Fruit fly (Drosophila melanogaster): ENCODE results near the gene Prx2.

Gene Prx2

dm6 chrX:13345327-13345726 lies 15.7 kb downstream of the Prx2 start (continued):
- TF ChIP-seq CG8319 (GFP tag; optimal IDR thresholded peaks at IDR 0.05) = no peak
- TF ChIP-seq CG4318 (GFP tag; optimal IDR thresholded peaks at IDR 0.05) = peak; percentile 27
- no peak for TF ChIP-seq Lpt (GFP tag; optimal IDR thresholded peaks at IDR 0.05)
- TF ChIP-seq vri (GFP tag; optimal IDR thresholded peaks at IDR 0.05) = no peak
- TF ChIP-seq Smox (GFP tag; optimal IDR thresholded peaks at IDR 0.05) = no peak
- TF ChIP-seq fd85E (GFP tag; optimal IDR thresholded peaks at IDR 0.05) = no peak
- no peak for TF ChIP-seq CG34406 (GFP tag; optimal IDR thresholded peaks at IDR 0.05)
- TF ChIP-seq Hr4 (GFP tag; optimal IDR thresholded peaks at IDR 0.05) = no peak
- TF ChIP-seq Eip93F (GFP tag; optimal IDR thresholded peaks at IDR 0.05) = no peak
- peak; percentile 21; the same call in 1 of the 3 replicates for TF ChIP-seq eg (GFP tag; IDR thresholded peaks at IDR 0.05)
- no peak for TF ChIP-seq svp (GFP tag)
- no peak for TF ChIP-seq Ets21C (GFP tag; optimal IDR thresholded peaks at IDR 0.05)
- TF ChIP-seq Ets96B (tag; optimal IDR thresholded peaks at IDR 0.05) = peak; percentile 58
- no peak for TF ChIP-seq Blimp-1 (GFP tag; optimal IDR thresholded peaks at IDR 0.05)
- no peak for TF ChIP-seq fd59A (GFP tag; optimal IDR thresholded peaks at IDR 0.05)
- no peak for TF ChIP-seq CG1621 (tag; optimal IDR thresholded peaks at IDR 0.05)
- TF ChIP-seq CG6854 (GFP tag; optimal IDR thresholded peaks at IDR 0.05) = no peak
- TF ChIP-seq CG32006 (GFP tag; optimal IDR thresholded peaks at IDR 0.05) = peak; percentile 60
- TF ChIP-seq spab (GFP tag; optimal IDR thresholded peaks at IDR 0.05) = peak; percentile 31
- TF ChIP-seq Gug (GFP tag; IDR thresholded peaks at IDR 0.05) = no peak
- no peak for TF ChIP-seq salr (GFP tag; optimal IDR thresholded peaks at IDR 0.05)
- no peak for TF ChIP-seq CG6792 (GFP tag; optimal IDR thresholded peaks at IDR 0.05)
- TF ChIP-seq CG6163 (GFP tag; IDR thresholded peaks at IDR 0.05) = no peak
- no peak for TF ChIP-seq CG7368 (GFP tag; optimal IDR thresholded peaks at IDR 0.05)
- TF ChIP-seq CG6276 (GFP tag; optimal IDR thresholded peaks at IDR 0.05) = peak; percentile 41
- no peak for TF ChIP-seq CG31627 (GFP tag; optimal IDR thresholded peaks at IDR 0.05)
- TF ChIP-seq net (GFP tag; optimal IDR thresholded peaks at IDR 0.05) = no peak
- TF ChIP-seq Hr39 (GFP tag; optimal IDR thresholded peaks at IDR 0.05) = no peak

dm6 chrX:13346998-13347397 lies 17.4 kb downstream of the Prx2 start:
- no peak for TF ChIP-seq fkh (GFP tag; optimal IDR thresholded peaks at IDR 0.05)
- no peak for TF ChIP-seq Eip93F (GFP tag; optimal IDR thresholded peaks at IDR 0.05)
- no peak for TF ChIP-seq CG32006 (GFP tag; optimal IDR thresholded peaks at IDR 0.05)
- TF ChIP-seq Ets96B (tag; optimal IDR thresholded peaks at IDR 0.05) = no peak
- TF ChIP-seq CG11762 (GFP tag; optimal IDR thresholded peaks at IDR 0.05; ENCODE audit: insufficient read depth) = no peak
- TF ChIP-seq Met (GFP tag; optimal IDR thresholded peaks at IDR 0.05) = no peak
- TF ChIP-seq pdm3 (GFP tag; optimal IDR thresholded peaks at IDR 0.05) = no peak

dm6 chrX:13358240-13358799 lies 28.7 kb downstream of the Prx2 start:
- TF ChIP-seq Eip78C (GFP tag) (peak; percentile 37), svp (GFP tag) (no peak)

- peak; percentile 45 for TF ChIP-seq Eip78C (GFP tag)
- TF ChIP-seq CG11902 (GFP tag; optimal IDR thresholded peaks at IDR 0.05) = no peak
- no peak for TF ChIP-seq Sox102F (GFP tag; optimal IDR thresholded peaks at IDR 0.05)
- TF ChIP-seq Hr38 (GFP tag; optimal IDR thresholded peaks at IDR 0.05) = no peak
Observed at dm6 chrX:13358948-13359347, 29.3 kb downstream of the Prx2 start, which contains the start of gene Syt12. Gene Syt12 (plus strand): TSS chrX:13359248.

- TF ChIP-seq CG7368 (GFP tag; optimal IDR thresholded peaks at IDR 0.05) (no peak), CG6854 (GFP tag; optimal IDR thresholded peaks at IDR 0.05) (no peak), esn (GFP tag; optimal IDR thresholded peaks at IDR 0.05) (no peak), CG6808 (GFP tag; optimal IDR thresholded peaks at IDR 0.05) (peak; percentile 42), Eip78C (GFP tag) (peak; percentile 70), cyc (GFP tag; optimal IDR thresholded peaks at IDR 0.05) (no peak), CG15336 (GFP tag; IDR thresholded peaks at IDR 0.05) (peak; percentile 66), CG16779 (tag; optimal IDR thresholded peaks at IDR 0.05) (no peak), spab (GFP tag; optimal IDR thresholded peaks at IDR 0.05) (peak; percentile 36), CG8319 (GFP tag; optimal IDR thresholded peaks at IDR 0.05) (no peak), Met (GFP tag; optimal IDR thresholded peaks at IDR 0.05) (no peak), Ets21C (GFP tag; optimal IDR thresholded peaks at IDR 0.05) (no peak), CG10669 (GFP tag; optimal IDR thresholded peaks at IDR 0.05) (peak; percentile 49), CG31627 (GFP tag; optimal IDR thresholded peaks at IDR 0.05) (no peak), lz (GFP tag; optimal IDR thresholded peaks at IDR 0.05) (no peak), dsx (GFP tag; optimal IDR thresholded peaks at IDR 0.05; ENCODE audit: poor library complexity, severe bottlenecking) (peak; percentile 64), Gug (GFP tag; IDR thresholded peaks at IDR 0.05) (peak; percentile 41; the same call in 1 of the 2 replicates), Smox (GFP tag; optimal IDR thresholded peaks at IDR 0.05) (no peak)
Observed at dm6 chrX:13368149-13368548, 38.5 kb downstream of the Prx2 start, which contains the start of gene dmrt11E. Gene dmrt11E (plus strand): TSS chrX:13368191.
